Fruit fly (Drosophila melanogaster) whole organism, embryonic: ENCODE data around the gene CG14309.

Experiments used
- Ada2b ChIP-seq: fragments of 200-800 bp; sonication (Bioruptor generic); IDR thresholded peaks from 2 replicates; pipeline ENCODE4 v1.3.6; 2022; ENCODE audit warnings: missing biosample characterization, missing genetic modification characterization
- Atf-2 ChIP-seq: fragments of 200-800 bp; sonication (Bioruptor generic); optimal IDR thresholded peaks from 2 replicates; lab custom pipeline; 2016; ENCODE audit warnings: missing biosample characterization, missing genetic modification characterization
- CG1024 ChIP-seq: fragments of 200-800 bp; sonication (Bioruptor generic); IDR thresholded peaks from 2 replicates; pipeline ENCODE4 v1.3.6; 2022; ENCODE audit warnings: missing biosample characterization, missing genetic modification characterization
- CG10274 ChIP-seq: fragments of 200-800 bp; sonication (Bioruptor generic); optimal IDR thresholded peaks from 3 replicates; lab custom pipeline; 2017; ENCODE audit warnings: missing biosample characterization, mild to moderate bottlenecking, missing genetic modification characterization
- CG10321 ChIP-seq: fragments of 200-800 bp; sonication (Bioruptor generic); IDR thresholded peaks from 2 replicates; pipeline ENCODE4 v1.3.6; 2022; ENCODE audit warnings: missing biosample characterization, missing genetic modification characterization
- CG10366 ChIP-seq: fragments of 200-800 bp; sonication (Bioruptor generic); IDR thresholded peaks from 2 replicates; pipeline ENCODE4 v1.3.6; 2022; ENCODE audit warnings: missing biosample characterization, missing genetic modification characterization
- CG10543 ChIP-seq: fragments of 200-800 bp; sonication (Bioruptor generic); optimal IDR thresholded peaks from 3 replicates; lab custom pipeline; 2017; ENCODE audit warnings: missing biosample characterization, mild to moderate bottlenecking, missing genetic modification characterization, moderate library complexity
- CG11560 ChIP-seq: fragments of 200-800 bp; sonication (Bioruptor generic); IDR thresholded peaks from 3 replicates; pipeline ENCODE4 v1.3.6; 2022; ENCODE audit warnings: missing biosample characterization, missing genetic modification characterization
- CG14014 ChIP-seq: fragments of 200-800 bp; sonication (Bioruptor generic); IDR thresholded peaks from 2 replicates; pipeline ENCODE4 v1.3.6; 2022; ENCODE audit warnings: missing biosample characterization, missing genetic modification characterization
- CG14441 ChIP-seq: fragments of 200-800 bp; sonication (Bioruptor generic); IDR thresholded peaks from 2 replicates; pipeline ENCODE4 v1.3.6; 2022; ENCODE audit warnings: missing biosample characterization, missing genetic modification characterization
- CG1529 ChIP-seq: fragments of 200-800 bp; sonication (Bioruptor generic); optimal IDR thresholded peaks from 3 replicates; lab custom pipeline; 2018; ENCODE audit warnings: missing biosample characterization, missing genetic modification characterization
- CG17829 ChIP-seq: fragments of 200-800 bp; optimal IDR thresholded peaks from 2 replicates; lab custom pipeline; 2019; ENCODE audit warnings: missing biosample characterization, mild to moderate bottlenecking, missing genetic modification characterization, moderate library complexity
- CG2120 ChIP-seq: fragments of 200-800 bp; sonication (Bioruptor generic); optimal IDR thresholded peaks from 3 replicates; lab custom pipeline; 2016; ENCODE audit warnings: missing biosample characterization, missing genetic modification characterization
- CG2199 ChIP-seq: fragments of 200-800 bp; sonication (Bioruptor generic); IDR thresholded peaks from 3 replicates; pipeline ENCODE4 v1.3.6; 2022; ENCODE audit warnings: missing biosample characterization, missing genetic modification characterization
- CG6765 ChIP-seq: fragments of 200-800 bp; sonication (Bioruptor generic); optimal IDR thresholded peaks from 3 replicates; lab custom pipeline; 2017; ENCODE audit warnings: missing biosample characterization, mild to moderate bottlenecking, missing genetic modification characterization
- CG6791 ChIP-seq: fragments of 200-800 bp; sonication (Bioruptor generic); IDR thresholded peaks from 3 replicates; pipeline ENCODE4 v1.3.6; 2022; ENCODE audit warnings: missing biosample characterization, missing genetic modification characterization; ENCODE audit not compliant: partially characterized antibody
- CG8478 ChIP-seq: fragments of >200 bp; optimal IDR thresholded peaks from 2 replicates; lab custom pipeline; 2018
- CG9727 ChIP-seq: fragments of 200-800 bp; sonication (Bioruptor generic); optimal IDR thresholded peaks from 3 replicates; lab custom pipeline; 2017; ENCODE audit warnings: missing biosample characterization, mild to moderate bottlenecking, missing genetic modification characterization
- CkIIα-i1 ChIP-seq: fragments of 200-800 bp; sonication (Bioruptor generic); IDR thresholded peaks from 2 replicates; pipeline ENCODE4 v1.3.6; 2022; ENCODE audit warnings: missing biosample characterization, missing genetic modification characterization
- CoRest ChIP-seq: fragments of 200-800 bp; sonication (Bioruptor generic); optimal IDR thresholded peaks from 3 replicates; lab custom pipeline; 2018; ENCODE audit warnings: missing biosample characterization, mild to moderate bottlenecking, missing genetic modification characterization, moderate library complexity
- Drgx ChIP-seq: fragments of 200-800 bp; sonication (Bioruptor generic); IDR thresholded peaks from 2 replicates; pipeline ENCODE4 v1.3.6; 2022; ENCODE audit warnings: missing biosample characterization, missing genetic modification characterization
- MESR4 ChIP-seq: fragments of 200-800 bp; sonication (Bioruptor generic); optimal IDR thresholded peaks from 2 replicates; lab custom pipeline; 2018; ENCODE audit warnings: missing biosample characterization, mild to moderate bottlenecking, missing genetic modification characterization, moderate library complexity
- Max ChIP-seq: fragments of 200-800 bp; sonication (Bioruptor generic); optimal IDR thresholded peaks from 2 replicates; lab custom pipeline; 2016; ENCODE audit warnings: missing biosample characterization, mild to moderate bottlenecking, missing genetic modification characterization
- NC2β ChIP-seq: fragments of 200-800 bp; sonication (Bioruptor generic); optimal IDR thresholded peaks from 2 replicates; lab custom pipeline; 2016; ENCODE audit warnings: missing biosample characterization, missing genetic modification characterization
- Oli ChIP-seq: fragments of 200-800 bp; sonication (Bioruptor generic); optimal IDR thresholded peaks from 2 replicates; lab custom pipeline; 2018; ENCODE audit warnings: missing biosample characterization, mild to moderate bottlenecking, missing genetic modification characterization, moderate library complexity
- PHDP ChIP-seq: fragments of 200-800 bp; sonication (Bioruptor generic); optimal IDR thresholded peaks from 3 replicates; lab custom pipeline; 2018; ENCODE audit warnings: missing biosample characterization, mild to moderate bottlenecking, missing genetic modification characterization, moderate library complexity
- Sox102F ChIP-seq: fragments of 200-800 bp; sonication (Bioruptor generic); optimal IDR thresholded peaks from 2 replicates; lab custom pipeline; 2018; ENCODE audit warnings: missing biosample characterization, mild to moderate bottlenecking, missing genetic modification characterization, moderate library complexity
- Spps ChIP-seq: fragments of 200-800 bp; sonication (Bioruptor generic); optimal IDR thresholded peaks from 2 replicates; lab custom pipeline; 2018; ENCODE audit warnings: missing biosample characterization, mild to moderate bottlenecking, missing genetic modification characterization
- abd-A ChIP-seq: fragments of 200-800 bp; sonication (Bioruptor generic); optimal IDR thresholded peaks from 3 replicates; lab custom pipeline; 2019; ENCODE audit warnings: missing biosample characterization, mild to moderate bottlenecking, missing genetic modification characterization, moderate library complexity
- aop ChIP-seq: fragments of 200-800 bp; sonication (Bioruptor generic); IDR thresholded peaks from 2 replicates; pipeline ENCODE4 v1.3.6; 2022; ENCODE audit warnings: missing biosample characterization, missing genetic modification characterization
- bab2 ChIP-seq: fragments of 200-800 bp; sonication (Bioruptor generic); optimal IDR thresholded peaks from 2 replicates; lab custom pipeline; 2016; ENCODE audit warnings: missing biosample characterization, missing genetic modification characterization
- caup ChIP-seq: fragments of 200-800 bp; sonication (Bioruptor generic); optimal IDR thresholded peaks from 3 replicates; lab custom pipeline; 2017; ENCODE audit warnings: missing biosample characterization, mild to moderate bottlenecking, missing genetic modification characterization, moderate library complexity; ENCODE audit not compliant: severe bottlenecking
- chn ChIP-seq: fragments of 200-800 bp; sonication (Bioruptor generic); optimal IDR thresholded peaks from 2 replicates; lab custom pipeline; 2016; ENCODE audit warnings: missing biosample characterization, missing genetic modification characterization
- crp ChIP-seq, 2 experiments: fragments of 200-800 bp; sonication (Bioruptor generic); optimal IDR thresholded peaks; 2 replicates in 1 of 2; 3 replicates in 1 of 2; lab custom pipeline; 2017; ENCODE audit warnings: missing biosample characterization in 2 of 2, missing genetic modification characterization in 2 of 2, mild to moderate bottlenecking in 1 of 2, moderate library complexity in 1 of 2
- dmrt11E ChIP-seq: fragments of 200-800 bp; sonication (Bioruptor generic); optimal IDR thresholded peaks from 3 replicates; lab custom pipeline; 2018; ENCODE audit warnings: missing biosample characterization, mild to moderate bottlenecking, missing genetic modification characterization, moderate library complexity
- gcm2 ChIP-seq: fragments of 200-800 bp; sonication (Bioruptor generic); optimal IDR thresholded peaks from 2 replicates; lab custom pipeline; 2016; ENCODE audit warnings: missing biosample characterization, missing genetic modification characterization
- hkb ChIP-seq, 2 experiments: fragments of 200-800 bp in 1 of 2; fragments of >200 bp in 1 of 2; sonication (Bioruptor generic) in 1 of 2; IDR thresholded peaks in 1 of 2; optimal IDR thresholded peaks in 1 of 2; 2 replicates each; pipeline versions ENCODE4 v1.3.6 to Lab custom; 2017 to 2022; ENCODE audit warnings: missing biosample characterization in 1 of 2, missing genetic modification characterization in 1 of 2
- jing ChIP-seq: fragments of 200-800 bp; sonication (Bioruptor generic); optimal IDR thresholded peaks from 2 replicates; lab custom pipeline; 2018; ENCODE audit warnings: missing biosample characterization, mild to moderate bottlenecking, missing genetic modification characterization
- mld ChIP-seq: fragments of 200-800 bp; sonication (Bioruptor generic); IDR thresholded peaks from 3 replicates; pipeline ENCODE4 v1.3.6; 2022; ENCODE audit warnings: missing biosample characterization, missing genetic modification characterization; ENCODE audit not compliant: partially characterized antibody
- onecut ChIP-seq: fragments of 200-800 bp; sonication (Bioruptor generic); IDR thresholded peaks from 2 replicates; pipeline ENCODE4 v1.3.6; 2022; ENCODE audit warnings: missing biosample characterization, missing genetic modification characterization
- peb ChIP-seq: fragments of 200-800 bp; sonication (Bioruptor generic); IDR thresholded peaks from 2 replicates; pipeline ENCODE4 v1.3.6; 2022; ENCODE audit warnings: missing biosample characterization, missing genetic modification characterization
- pnt ChIP-seq: fragments of 200-800 bp; sonication (Bioruptor generic); optimal IDR thresholded peaks from 3 replicates; lab custom pipeline; 2016; ENCODE audit warnings: missing biosample characterization, missing genetic modification characterization
- run ChIP-seq: fragments of 200-800 bp; sonication (Bioruptor generic); optimal IDR thresholded peaks from 3 replicates; lab custom pipeline; 2018; ENCODE audit warnings: missing biosample characterization, mild to moderate bottlenecking, missing genetic modification characterization
- tap ChIP-seq: fragments of 200-800 bp; optimal IDR thresholded peaks from 3 replicates; lab custom pipeline; 2019; ENCODE audit warnings: missing biosample characterization, mild to moderate bottlenecking, missing genetic modification characterization, moderate library complexity
- twi ChIP-seq: fragments of 200-800 bp; optimal IDR thresholded peaks from 2 replicates; lab custom pipeline; 2019; ENCODE audit warnings: missing biosample characterization, mild to moderate bottlenecking, missing genetic modification characterization, moderate library complexity
- unpg ChIP-seq: fragments of 200-800 bp; sonication (Bioruptor generic); optimal IDR thresholded peaks from 3 replicates; lab custom pipeline; 2018; ENCODE audit warnings: missing biosample characterization, mild to moderate bottlenecking, missing genetic modification characterization, moderate library complexity
- vvl ChIP-seq: fragments of 200-800 bp; sonication (Bioruptor generic); IDR thresholded peaks from 2 replicates; pipeline ENCODE4 v1.3.6; 2022; ENCODE audit warnings: missing biosample characterization, missing genetic modification characterization
- wor ChIP-seq: fragments of 200-800 bp; sonication (Bioruptor generic); IDR thresholded peaks from 2 replicates; pipeline ENCODE4 v1.3.6; 2022; ENCODE audit warnings: missing biosample characterization, missing genetic modification characterization
- zfh2 ChIP-seq: fragments of 200-800 bp; sonication (Bioruptor generic); optimal IDR thresholded peaks from 2 replicates; lab custom pipeline; 2016; ENCODE audit warnings: missing biosample characterization, missing genetic modification characterization

CG14309 gene

DNA sequence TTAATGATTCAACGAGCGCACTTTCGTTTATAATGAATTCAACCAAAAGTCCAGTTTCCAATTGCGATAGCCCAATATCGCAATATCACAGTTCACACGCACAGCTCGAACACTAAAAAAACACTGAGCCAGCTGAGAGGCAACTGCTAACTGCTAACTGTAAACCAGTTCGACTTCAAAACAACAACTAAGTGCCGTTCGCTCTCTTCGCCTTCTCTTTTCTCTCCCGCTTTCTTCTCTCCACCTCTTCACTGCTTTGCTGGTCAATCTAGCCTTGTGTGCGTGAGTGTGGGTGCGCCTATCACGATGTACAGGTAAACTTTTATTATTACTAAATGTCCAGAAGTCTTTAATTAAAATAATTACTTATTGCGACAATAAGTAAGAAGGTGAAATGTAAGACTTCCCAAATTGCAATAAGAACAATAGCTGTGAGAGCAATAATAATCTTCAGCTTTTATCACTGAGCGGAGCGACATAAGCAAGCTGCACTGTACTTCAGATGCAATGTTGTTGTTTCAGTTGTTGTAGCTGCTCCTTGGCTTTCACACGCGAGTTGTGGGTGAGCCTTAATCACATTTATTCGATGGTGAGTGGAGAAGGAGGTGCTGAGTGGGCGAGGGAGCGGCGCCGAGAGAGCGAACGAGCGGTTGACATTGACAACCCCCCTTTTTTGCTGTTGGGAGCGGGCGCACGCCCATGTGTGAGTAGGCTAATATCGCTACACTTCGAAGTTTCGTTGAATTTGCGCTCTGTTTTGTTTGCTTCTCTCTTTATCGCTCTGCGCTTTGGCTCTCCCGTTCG, 12.1 kb upstream of the CG14309 start, which contains the start of gene Vti1b (continued):
- TF ChIP-seq Atf-2 (GFP tag; lab: Kevin White, UChicago) (peak; percentile 95), hkb (optimal IDR thresholded peaks at IDR 0.05; lab: Kevin White, UChicago) (no peak), hkb (GFP tag; IDR thresholded peaks at IDR 0.05; lab: Robert Waterston, UW) (peak; percentile 91), CG10366 (GFP tag; lab: Robert Waterston, UW) (peak; percentile 94), dmrt11E (tag; lab: Kevin White, UChicago) (peak; percentile 94), Spps (tag; lab: Kevin White, UChicago) (peak; percentile 88), mld (GFP tag; lab: Robert Waterston, UW) (no peak), CG1024 (GFP tag; lab: Robert Waterston, UW) (peak; percentile 87), CG1529 (GFP tag; lab: Kevin White, UChicago) (peak; percentile 93), Max (GFP tag; lab: Kevin White, UChicago) (peak; percentile 95), aop (GFP tag; lab: Robert Waterston, UW) (peak; percentile 89), CG8478 (no peak), PHDP (tag; lab: Kevin White, UChicago) (peak; percentile 94), CG2120 (GFP tag; lab: Kevin White, UChicago) (peak; percentile 97), CG2199 (GFP tag; lab: Robert Waterston, UW) (peak; percentile 71), crp (GFP tag; optimal IDR thresholded peaks at IDR 0.05; lab: Kevin White, UChicago) (peak in 1 of 2 experiments; percentile 60), onecut (GFP tag; lab: Robert Waterston, UW) (peak; percentile 89), gcm2 (GFP tag; lab: Kevin White, UChicago) (peak; percentile 91), peb (GFP tag; lab: Robert Waterston, UW) (peak; percentile 92), chn (peak; percentile 96), pnt (GFP tag; lab: Kevin White, UChicago) (peak; percentile 85), CG10543 (GFP tag; lab: Kevin White, UChicago) (peak; percentile 84), bab2 (GFP tag; lab: Kevin White, UChicago) (peak; percentile 97), tap (tag; lab: Kevin White, UChicago) (peak; percentile 94), abd-A (tag; lab: Kevin White, UChicago) (peak; percentile 58), unpg (GFP tag; lab: Kevin White, UChicago) (peak; percentile 93), Ada2b (peak; percentile 92), NC2β (GFP tag; lab: Kevin White, UChicago) (peak; percentile 92), jing (GFP tag; lab: Kevin White, UChicago) (peak; percentile 91), caup (peak; percentile 92), run (peak; percentile 77), CG10274 (GFP tag; lab: Kevin White, UChicago) (peak; percentile 83), CG14014 (peak; percentile 90), CoRest (tag; lab: Kevin White, UChicago) (peak; percentile 95), CG9727 (GFP tag; lab: Kevin White, UChicago) (peak; percentile 95), CG10321 (GFP tag; lab: Robert Waterston, UW) (peak; percentile 51; the same call in 1 of the 2 replicates), Oli (tag; lab: Kevin White, UChicago) (peak; percentile 94), vvl (peak; percentile 97), CG6791 (GFP tag; lab: Robert Waterston, UW) (no peak), MESR4 (GFP tag; lab: Kevin White, UChicago) (peak; percentile 24), CG17829 (tag; lab: Kevin White, UChicago) (peak; percentile 94), zfh2 (GFP tag; lab: Kevin White, UChicago) (peak; percentile 85), CG11560 (tag; lab: Robert Waterston, UW) (peak; percentile 75; the same call in 2 of the 3 replicates), wor (GFP tag; lab: Robert Waterston, UW) (peak; percentile 93), CG6765 (peak; percentile 83), CkIIα-i1 (GFP tag; lab: Robert Waterston, UW) (peak; percentile 68; the same call in 1 of the 2 replicates), twi (peak; percentile 83), Sox102F (GFP tag; lab: Kevin White, UChicago) (peak; percentile 97), CG14441 (peak; percentile 94), Drgx (peak; percentile 96)
